Fruit fly (Drosophila melanogaster) whole organism, wandering third instar larva: ENCODE results near the gene CG13365.

ENCODE experiments used
- CG9705 ChIP-seq: fragments of 200-800 bp; sonication (Bioruptor generic); optimal IDR thresholded peaks from 2 replicates; lab custom pipeline; 2018; ENCODE audit warnings: missing biosample characterization, mild to moderate bottlenecking, missing genetic modification characterization
- CrebA ChIP-seq: fragments of 200-800 bp; sonication (Bioruptor generic); optimal IDR thresholded peaks from 2 replicates; lab custom pipeline; 2016; ENCODE audit warnings: missing biosample characterization, mild to moderate bottlenecking, missing genetic modification characterization, borderline replicate concordance
- Dfd ChIP-seq: fragments of >200 bp; optimal IDR thresholded peaks from 2 replicates; lab custom pipeline; 2017; ENCODE audit warnings: missing biosample characterization, missing genetic modification characterization
- Dif ChIP-seq: fragments of 200-275, 200-300 bp; sonication (Bioruptor generic); optimal IDR thresholded peaks from 2 replicates; lab custom pipeline; 2018; ENCODE audit warnings: missing biosample characterization, missing genetic modification characterization; ENCODE audit not compliant: partially characterized antibody
- GATAd ChIP-seq: sonication (Bioruptor generic); optimal IDR thresholded peaks from 2 replicates; lab custom pipeline; 2016; ENCODE audit warnings: missing biosample characterization, missing genetic modification characterization
- HLH106 ChIP-seq: fragments of 200-800 bp; optimal IDR thresholded peaks from 3 replicates; lab custom pipeline; 2019; ENCODE audit warnings: missing biosample characterization, mild to moderate bottlenecking, missing genetic modification characterization, moderate library complexity
- Hnf4 ChIP-seq: fragments of 200-800 bp; sonication (Bioruptor generic); optimal IDR thresholded peaks from 2 replicates; lab custom pipeline; 2016; ENCODE audit warnings: missing biosample characterization, mild to moderate bottlenecking, missing genetic modification characterization
- Hr78 ChIP-seq: fragments of >200 bp; optimal IDR thresholded peaks from 2 replicates; lab custom pipeline; 2017; ENCODE audit warnings: missing biosample characterization, missing genetic modification characterization
- Hr83 ChIP-seq: fragments of 200-300 bp; sonication (Bioruptor generic); optimal IDR thresholded peaks from 2 replicates; lab custom pipeline; 2016; ENCODE audit warnings: missing biosample characterization, mild to moderate bottlenecking, missing genetic modification characterization, moderate library complexity; ENCODE audit not compliant: poor library complexity, severe bottlenecking
- Jra ChIP-seq: sonication (Bioruptor generic); optimal IDR thresholded peaks from 2 replicates; lab custom pipeline; 2016; ENCODE audit warnings: missing biosample characterization, missing genetic modification characterization
- Mio ChIP-seq: sonication (Bioruptor generic); optimal IDR thresholded peaks from 2 replicates; lab custom pipeline; 2016; ENCODE audit warnings: missing biosample characterization, missing genetic modification characterization
- Myc ChIP-seq: fragments of >200 bp; optimal IDR thresholded peaks from 2 replicates; lab custom pipeline; 2017
- N ChIP-seq: fragments of >200 bp; optimal IDR thresholded peaks from 2 replicates; lab custom pipeline; 2018; ENCODE audit warnings: missing biosample characterization, missing external identifiers, missing genetic modification characterization
- Rel ChIP-seq, 2 experiments: fragments of 200-800 bp; sonication (Bioruptor generic) in 1 of 2; optimal IDR thresholded peaks; 2 replicates in 1 of 2; 3 replicates in 1 of 2; lab custom pipeline; 2016 to 2019; ENCODE audit warnings: mild to moderate bottlenecking in 2 of 2, missing biosample characterization in 2 of 2, missing genetic modification characterization in 2 of 2, moderate library complexity in 1 of 2
- Sp1 ChIP-seq: fragments of 200-800 bp; sonication (Bioruptor generic); optimal IDR thresholded peaks from 3 replicates; lab custom pipeline; 2019; ENCODE audit warnings: missing biosample characterization, mild to moderate bottlenecking, missing genetic modification characterization, moderate library complexity
- Vsx2 ChIP-seq: fragments of 200-300, 225-300 bp; sonication (Bioruptor generic); optimal IDR thresholded peaks from 2 replicates; lab custom pipeline; 2018; ENCODE audit warnings: missing biosample characterization, missing genetic modification characterization; ENCODE audit not compliant: partially characterized antibody
- br ChIP-seq: fragments of 200-800 bp; sonication (Bioruptor generic); optimal IDR thresholded peaks from 2 replicates; lab custom pipeline; 2016; ENCODE audit warnings: missing biosample characterization, missing genetic modification characterization
- brk ChIP-seq: fragments of 200-800 bp; sonication (Bioruptor generic); optimal IDR thresholded peaks from 2 replicates; lab custom pipeline; 2016; ENCODE audit warnings: missing biosample characterization, mild to moderate bottlenecking, missing genetic modification characterization
- dmrt93B ChIP-seq: fragments of 200-800 bp; sonication (Bioruptor generic); optimal IDR thresholded peaks from 2 replicates; lab custom pipeline; 2018; ENCODE audit warnings: missing biosample characterization, mild to moderate bottlenecking, missing genetic modification characterization
- dsf ChIP-seq: sonication (Bioruptor generic); optimal IDR thresholded peaks from 2 replicates; lab custom pipeline; 2016; ENCODE audit warnings: missing biosample characterization, missing genetic modification characterization, borderline replicate concordance
- foxo ChIP-seq, 2 experiments: fragments of 200-800 bp; sonication (Bioruptor generic); optimal IDR thresholded peaks; 2 replicates in 1 of 2; 3 replicates in 1 of 2; lab custom pipeline; 2016 to 2017; ENCODE audit warnings: missing biosample characterization in 2 of 2, missing genetic modification characterization in 2 of 2
- fru ChIP-seq: fragments of 200-800 bp; sonication (Bioruptor generic); optimal IDR thresholded peaks from 3 replicates; lab custom pipeline; 2016; ENCODE audit warnings: missing biosample characterization, mild to moderate bottlenecking, missing genetic modification characterization
- h ChIP-seq: fragments of 200-800 bp; sonication (Bioruptor generic); optimal IDR thresholded peaks from 3 replicates; lab custom pipeline; 2016; ENCODE audit warnings: missing biosample characterization, mild to moderate bottlenecking, missing genetic modification characterization
- jim ChIP-seq: fragments of 175-275, 200-325 bp; sonication (Bioruptor generic); optimal IDR thresholded peaks from 2 replicates; lab custom pipeline; 2016; ENCODE audit warnings: missing biosample characterization, mild to moderate bottlenecking, missing genetic modification characterization
- lola ChIP-seq: fragments of >200 bp; optimal IDR thresholded peaks from 2 replicates; lab custom pipeline; 2017; ENCODE audit warnings: missing biosample characterization, missing genetic modification characterization
- pan ChIP-seq: fragments of >200 bp; optimal IDR thresholded peaks from 2 replicates; lab custom pipeline; 2017
- psq ChIP-seq: fragments of 200-800 bp; sonication (Bioruptor generic); optimal IDR thresholded peaks from 3 replicates; lab custom pipeline; 2017; ENCODE audit warnings: missing biosample characterization, mild to moderate bottlenecking, missing genetic modification characterization, moderate library complexity
- rgr ChIP-seq: fragments of 200-800 bp; sonication (Bioruptor generic); optimal IDR thresholded peaks from 3 replicates; lab custom pipeline; 2016; ENCODE audit warnings: missing biosample characterization, mild to moderate bottlenecking, missing genetic modification characterization
- sage ChIP-seq: fragments of 200-800 bp; sonication (Bioruptor generic); optimal IDR thresholded peaks from 2 replicates; lab custom pipeline; 2016; ENCODE audit warnings: missing biosample characterization, mild to moderate bottlenecking, missing genetic modification characterization
- sv ChIP-seq: fragments of 200-800 bp; sonication (Bioruptor generic); optimal IDR thresholded peaks from 3 replicates; lab custom pipeline; 2016; ENCODE audit warnings: missing biosample characterization, missing genetic modification characterization
- tai ChIP-seq: sonication (Bioruptor generic); optimal IDR thresholded peaks from 2 replicates; lab custom pipeline; 2016; ENCODE audit warnings: missing biosample characterization, missing genetic modification characterization
- woc ChIP-seq: sonication (Bioruptor generic); optimal IDR thresholded peaks from 2 replicates; lab custom pipeline; 2016; ENCODE audit warnings: missing biosample characterization, mild to moderate bottlenecking, missing genetic modification characterization

The CG13365 gene

dm6 chrX:625157-625627, 4.2 kb upstream of the CG13365 start, which contains the start of the genes CG13364 and Hinfp:
Gene CG13364, minus strand, starts transcription at chrX:625203.
Gene Hinfp, plus strand, starts transcription at chrX:625542.
- TF ChIP-seq CG9705 (GFP tag; lab: Kevin White, UChicago) (no peak), brk (GFP tag; lab: Kevin White, UChicago) (no peak), Vsx2 (GFP tag; lab: Kevin White, UChicago) (no peak), h (GFP tag; lab: Kevin White, UChicago) (no peak), Sp1 (GFP tag; lab: Kevin White, UChicago) (peak; percentile 13), Rel (GFP tag; optimal IDR thresholded peaks at IDR 0.05; lab: Kevin White, UChicago) (no peak), Rel (tag; optimal IDR thresholded peaks at IDR 0.05; lab: Kevin White, UChicago) (no peak)
- TF ChIP-seq, all 38 proteins: peak for 1

DNA sequence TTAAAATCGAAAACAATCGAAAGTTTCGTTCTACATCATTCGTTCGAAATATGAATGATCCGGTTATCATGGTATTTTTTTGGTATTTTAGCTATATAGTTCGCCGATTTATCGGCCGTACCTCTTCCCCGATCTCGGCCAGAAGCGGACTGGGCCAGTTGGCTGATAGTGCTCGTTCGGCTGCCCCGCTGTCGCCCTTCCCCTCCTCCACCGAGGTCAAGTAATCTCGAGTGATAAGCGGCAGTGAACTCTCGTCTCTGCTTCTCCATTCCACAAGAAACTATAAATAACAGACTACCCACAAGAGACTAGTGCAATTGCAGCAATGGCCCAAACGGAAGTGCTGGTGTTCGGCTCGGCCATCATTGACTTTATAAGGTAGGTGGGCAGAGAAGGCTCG, 2.3 kb upstream of the CG13365 start, which contains the start of gene CG13369:
Gene CG13369 (plus strand): TSS at position 112 of the 400 bp plus-strand sequence.
- no peak for TF ChIP-seq Dfd (GFP tag; lab: Kevin White, UChicago)
- TF ChIP-seq dmrt93B (GFP tag; lab: Kevin White, UChicago), result no peak
- TF ChIP-seq tai (GFP tag; lab: Kevin White, UChicago), result no peak

dm6 chrX:620102-620430, 949 bp downstream of the CG13365 start, which contains the start of gene spdi:
Gene spdi, minus strand, starts transcription at chrX:620195.
- TF ChIP-seq woc (GFP tag; lab: Kevin White, UChicago), result no peak
- TF ChIP-seq Rel (GFP tag; optimal IDR thresholded peaks at IDR 0.05; lab: Kevin White, UChicago), result no peak
- peak; percentile 23 for TF ChIP-seq Rel (tag; optimal IDR thresholded peaks at IDR 0.05; lab: Kevin White, UChicago)
- peak; percentile 7 for TF ChIP-seq Myc (lab: Kevin White, UChicago)
- TF ChIP-seq CrebA (GFP tag; lab: Kevin White, UChicago), result no peak

- TF ChIP-seq GATAd (GFP tag; lab: Kevin White, UChicago) (no peak), lola (no peak), sv (GFP tag; lab: Kevin White, UChicago) (no peak), N (GFP tag; lab: Kevin White, UChicago) (peak; percentile 11)
Measured at dm6 chrX:619220-620101, 1.6 kb downstream of the CG13365 start.

DNA sequence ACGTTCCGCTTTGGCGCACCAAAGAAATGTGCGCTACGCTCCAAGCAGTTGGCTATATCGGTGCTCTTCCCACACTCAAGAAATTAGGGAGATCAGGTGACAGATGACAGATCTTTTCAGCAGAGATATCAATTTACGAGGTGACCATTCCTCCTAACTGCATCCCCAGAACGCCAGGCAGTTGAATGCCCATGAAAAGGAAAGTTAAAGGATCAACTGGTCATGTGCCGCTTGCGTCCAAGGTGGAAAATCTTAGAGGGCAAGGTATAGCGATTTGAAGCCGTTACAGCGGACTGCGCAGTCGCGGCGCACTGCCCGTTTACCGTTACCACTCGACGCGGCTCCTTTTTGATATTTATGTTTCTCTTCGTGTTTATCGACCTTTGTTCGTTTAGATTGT, 2.4 kb downstream of the CG13365 start:
- TF ChIP-seq psq (GFP tag; lab: Kevin White, UChicago), result no peak
- no peak for TF ChIP-seq sage (GFP tag; lab: Kevin White, UChicago)
- TF ChIP-seq foxo (GFP tag; optimal IDR thresholded peaks at IDR 0.05; lab: Kevin White, UChicago), result peak in 1 of 2 experiments; percentile 1
- TF ChIP-seq sv (GFP tag; lab: Kevin White, UChicago), result peak; percentile 38
- TF ChIP-seq, all 38 proteins: peak for 2

- peak; percentile 62 for TF ChIP-seq Hnf4 (GFP tag; lab: Kevin White, UChicago)
- TF ChIP-seq brk (GFP tag; lab: Kevin White, UChicago), result no peak
- TF ChIP-seq Mio, result no peak
- no peak for TF ChIP-seq dmrt93B (GFP tag; lab: Kevin White, UChicago)
- TF ChIP-seq rgr, result no peak
- peak; percentile 29 for TF ChIP-seq h (GFP tag; lab: Kevin White, UChicago)
- TF ChIP-seq psq (GFP tag; lab: Kevin White, UChicago), result no peak
- TF ChIP-seq Vsx2 (GFP tag; lab: Kevin White, UChicago), result no peak
- TF ChIP-seq br (GFP tag; lab: Kevin White, UChicago), result no peak
- TF ChIP-seq Rel (GFP tag; optimal IDR thresholded peaks at IDR 0.05; lab: Kevin White, UChicago), result no peak
- TF ChIP-seq Rel (tag; optimal IDR thresholded peaks at IDR 0.05; lab: Kevin White, UChicago), result no peak
- no peak for TF ChIP-seq jim (GFP tag; lab: Kevin White, UChicago)
- TF ChIP-seq Hr83 (GFP tag; lab: Kevin White, UChicago), result peak; percentile 40
- TF ChIP-seq dsf, result no peak
- peak; percentile 18 for TF ChIP-seq sv (GFP tag; lab: Kevin White, UChicago)
- no peak for TF ChIP-seq Dif
- TF ChIP-seq foxo (GFP tag; optimal IDR thresholded peaks at IDR 0.05; lab: Kevin White, UChicago), result peak in 1 of 2 experiments; percentile 30
- no peak for TF ChIP-seq Sp1 (GFP tag; lab: Kevin White, UChicago)
- no peak for TF ChIP-seq tai (GFP tag; lab: Kevin White, UChicago)
- TF ChIP-seq Hr78 (GFP tag; lab: Kevin White, UChicago), result no peak
- no peak for TF ChIP-seq fru (GFP tag; lab: Kevin White, UChicago)
- no peak for TF ChIP-seq CrebA (GFP tag; lab: Kevin White, UChicago)
- TF ChIP-seq Myc (lab: Kevin White, UChicago), result no peak
- TF ChIP-seq Jra (GFP tag; lab: Kevin White, UChicago), result no peak
- TF ChIP-seq Dfd (GFP tag; lab: Kevin White, UChicago), result no peak
- no peak for TF ChIP-seq pan (lab: Kevin White, UChicago)
- TF ChIP-seq HLH106, result no peak
- TF ChIP-seq N (GFP tag; lab: Kevin White, UChicago), result no peak
- no peak for TF ChIP-seq woc (GFP tag; lab: Kevin White, UChicago)
Measured at dm6 chrX:617477-617795, 3.6 kb downstream of the CG13365 start.
